Worm (Caenorhabditis elegans) whole organism, L3 larva: ENCODE measurements around the gene stg-1.

Experiments
- ceh-82 ChIP-seq: fragments of 150-350 bp; optimal IDR thresholded peaks from 2 replicates; lab custom pipeline; 2014; ENCODE audit warnings: missing biosample characterization, missing genetic modification characterization
- daf-12 ChIP-seq: fragments of 150-350 bp; optimal IDR thresholded peaks from 2 replicates; lab custom pipeline; 2014; ENCODE audit warnings: missing biosample characterization, missing genetic modification reagents, missing genetic modification characterization
- mml-1 ChIP-seq: fragments of 150-350 bp; sonication (generic microtip); optimal IDR thresholded peaks from 3 replicates; lab custom pipeline; 2014; ENCODE audit warnings: missing biosample characterization, missing genetic modification characterization
- nhr-12 ChIP-seq: fragments of 150-350 bp; optimal IDR thresholded peaks from 2 replicates; lab custom pipeline; 2014; ENCODE audit warnings: missing biosample characterization, missing genetic modification characterization
- pqm-1 ChIP-seq: fragments of 150-350 bp; optimal IDR thresholded peaks from 2 replicates; lab custom pipeline; 2017; ENCODE audit warnings: missing biosample characterization, missing genetic modification characterization, inconsistent platforms
- unc-39 ChIP-seq: sonication (generic microtip); optimal IDR thresholded peaks from 4 replicates; lab custom pipeline; 2017; ENCODE audit warnings: missing biosample characterization, missing genetic modification characterization
- unc-62 ChIP-seq: fragments of 150-350 bp; sonication (generic microtip); optimal IDR thresholded peaks from 4 replicates; lab custom pipeline; 2014; ENCODE audit warnings: missing biosample characterization, missing genetic modification reagents, missing genetic modification characterization

ce11 chrII:10017528-10017927 lies 42.9 kb downstream of the stg-1 start:
- TF ChIP-seq ceh-82 (tag; lab: Kevin White, UChicago) (no peak), daf-12 (tag; lab: Kevin White, UChicago) (no peak), unc-39 (tag; lab: Kevin White, UChicago) (no peak), unc-62 (GFP tag; lab: Kevin White, UChicago) (no peak), pqm-1 (tag; lab: Kevin White, UChicago) (no peak), mml-1 (tag; lab: Kevin White, UChicago) (no peak), nhr-12 (tag; lab: Kevin White, UChicago) (no peak)
